Worm (Caenorhabditis elegans) whole organism, L3 larva: ENCODE data around the gene wdr-5.3.

Experiments used
- ama-1 ChIP-seq: fragments of 150-350 bp; optimal IDR thresholded peaks from 2 replicates; lab custom pipeline; 2018
- ceh-82 ChIP-seq: fragments of 150-350 bp; optimal IDR thresholded peaks from 2 replicates; lab custom pipeline; 2014; ENCODE audit warnings: missing biosample characterization, missing genetic modification characterization
- mdl-1 ChIP-seq: fragments of 150-350 bp; optimal IDR thresholded peaks from 2 replicates; lab custom pipeline; 2014; ENCODE audit warnings: missing biosample characterization, missing genetic modification characterization
- nhr-11 ChIP-seq: fragments of 150-350 bp; optimal IDR thresholded peaks from 2 replicates; lab custom pipeline; 2014; ENCODE audit warnings: missing biosample characterization, missing genetic modification characterization
- skn-1 ChIP-seq: fragments of 150-350 bp; optimal IDR thresholded peaks from 2 replicates; lab custom pipeline; 2014; ENCODE audit warnings: missing biosample characterization, missing genetic modification characterization

- TF ChIP-seq mdl-1 (tag; lab: Kevin White, UChicago): no peak
- TF ChIP-seq skn-1: no peak
- TF ChIP-seq nhr-11 (tag; lab: Kevin White, UChicago): no peak
- TF ChIP-seq ceh-82: no peak
- TF ChIP-seq ama-1: no peak
These were observed 13.3 kb upstream of the wdr-5.3 start for ce11 chrV:10723583-10723982.
